Worm (Caenorhabditis elegans): Measurements from ENCODE around the gene tbc-13.
A peak's percentile ranks its signal among the peaks of the same experiment; 100 is the strongest.

Gene tbc-13

ce11 chrX:12454290-12454795, 30.5 kb upstream of the tbc-13 start, which contains the start of the genes T18D3.9 and T18D3.1:
Gene T18D3.9 (minus strand): TSS chrX:12454457.
Gene T18D3.1 (plus strand): TSS chrX:12454745.
- TF ChIP-seq fkh-2 (tag; optimal IDR thresholded peaks at IDR 0.05) (no peak), sea-2 (GFP tag; optimal IDR thresholded peaks at IDR 0.05) (no peak), nhr-23 (tag; optimal IDR thresholded peaks at IDR 0.05) (peak; percentile 83), eor-1 (tag; optimal IDR thresholded peaks at IDR 0.05) (no peak), lin-39 (tag; optimal IDR thresholded peaks at IDR 0.05) (peak; percentile 58), nhr-76 (tag; optimal IDR thresholded peaks at IDR 0.05) (no peak), nhr-43 (tag; optimal IDR thresholded peaks at IDR 0.05; ENCODE audit: poor library complexity, severe bottlenecking) (peak; percentile 41), fkh-10 (GFP tag; optimal IDR thresholded peaks at IDR 0.05) (no peak), nhr-67 (tag; optimal IDR thresholded peaks at IDR 0.05) (no peak), nhr-77 (tag; optimal IDR thresholded peaks at IDR 0.05) (no peak), lin-15B (tag; optimal IDR thresholded peaks at IDR 0.05) (peak; percentile 60), fos-1 (tag; optimal IDR thresholded peaks at IDR 0.05) (no peak), ceh-82 (tag; optimal IDR thresholded peaks at IDR 0.05) (no peak), nhr-28 (tag; optimal IDR thresholded peaks at IDR 0.05) (no peak), daf-12 (tag; optimal IDR thresholded peaks at IDR 0.05) (no peak), hmg-11 (tag; optimal IDR thresholded peaks at IDR 0.05) (peak; percentile 53), pqm-1 (tag; optimal IDR thresholded peaks at IDR 0.05) (peak; percentile 39), ztf-11 (tag; optimal IDR thresholded peaks at IDR 0.05) (no peak), snpc-4 (tag; optimal IDR thresholded peaks at IDR 0.05) (no peak), tbx-2 (tag; optimal IDR thresholded peaks at IDR 0.05) (no peak), unc-62 (GFP tag; optimal IDR thresholded peaks at IDR 0.05) (no peak), ceh-28 (tag; optimal IDR thresholded peaks at IDR 0.05) (peak; percentile 9), mdl-1 (tag; optimal IDR thresholded peaks at IDR 0.05) (no peak), aly-2 (tag; optimal IDR thresholded peaks at IDR 0.05) (no peak), nhr-25 (tag; optimal IDR thresholded peaks at IDR 0.05) (peak; percentile 67), jun-1 (tag; optimal IDR thresholded peaks at IDR 0.05) (no peak), ztf-4 (tag; optimal IDR thresholded peaks at IDR 0.05) (no peak), R02D3.7 (tag; optimal IDR thresholded peaks at IDR 0.05) (no peak), zag-1 (tag; optimal IDR thresholded peaks at IDR 0.05) (no peak), skn-1 (tag; optimal IDR thresholded peaks at IDR 0.05) (no peak), elt-3 (tag; optimal IDR thresholded peaks at IDR 0.05) (no peak), lsy-12 (tag; optimal IDR thresholded peaks at IDR 0.05) (no peak), nhr-12 (tag; optimal IDR thresholded peaks at IDR 0.05) (no peak), pha-4 (tag; optimal IDR thresholded peaks at IDR 0.05) (peak; percentile 85), egl-5 (tag; optimal IDR thresholded peaks at IDR 0.05) (peak; percentile 8), nhr-11 (tag; optimal IDR thresholded peaks at IDR 0.05) (no peak), egl-27 (tag; optimal IDR thresholded peaks at IDR 0.05) (no peak), ceh-9 (tag; optimal IDR thresholded peaks at IDR 0.05) (no peak), ZK546.5 (tag; optimal IDR thresholded peaks at IDR 0.05) (no peak), unc-39 (tag; optimal IDR thresholded peaks at IDR 0.05) (no peak), ceh-16 (tag; optimal IDR thresholded peaks at IDR 0.05) (no peak), mml-1 (tag; optimal IDR thresholded peaks at IDR 0.05) (no peak), elt-2 (tag; optimal IDR thresholded peaks at IDR 0.05) (peak; percentile 33), ama-1 (optimal IDR thresholded peaks at IDR 0.05) (no peak), nfya-1 (tag; optimal IDR thresholded peaks at IDR 0.05; ENCODE audit: insufficient read depth) (peak; percentile 51), nhr-237 (tag; optimal IDR thresholded peaks at IDR 0.05) (no peak), elt-1 (tag; optimal IDR thresholded peaks at IDR 0.05) (no peak)

ce11 chrX:12458021-12458420, 26.8 kb upstream of the tbc-13 start:
- TF ChIP-seq snpc-4 (tag; optimal IDR thresholded peaks at IDR 0.05) (no peak), egl-27 (tag; optimal IDR thresholded peaks at IDR 0.05) (peak; percentile 2), lsy-12 (tag; optimal IDR thresholded peaks at IDR 0.05) (peak; percentile 49), elt-2 (tag; optimal IDR thresholded peaks at IDR 0.05) (peak; percentile 52), pqm-1 (tag; optimal IDR thresholded peaks at IDR 0.05) (peak; percentile 66), nfya-1 (tag; optimal IDR thresholded peaks at IDR 0.05; ENCODE audit: insufficient read depth) (peak; percentile 38), nhr-23 (tag; optimal IDR thresholded peaks at IDR 0.05) (peak; percentile 80), nhr-25 (tag; optimal IDR thresholded peaks at IDR 0.05) (peak; percentile 80), ceh-9 (tag; optimal IDR thresholded peaks at IDR 0.05) (no peak), ztf-4 (tag; optimal IDR thresholded peaks at IDR 0.05) (no peak), unc-62 (GFP tag; optimal IDR thresholded peaks at IDR 0.05) (no peak), elt-3 (tag; optimal IDR thresholded peaks at IDR 0.05) (peak in 1 of 3 experiments; percentile 61), egl-5 (tag; optimal IDR thresholded peaks at IDR 0.05) (peak; percentile 23), R02D3.7 (tag; optimal IDR thresholded peaks at IDR 0.05) (peak; percentile 36), pha-4 (tag; optimal IDR thresholded peaks at IDR 0.05) (peak; percentile 77), ceh-16 (tag; optimal IDR thresholded peaks at IDR 0.05) (no peak), ceh-28 (tag; optimal IDR thresholded peaks at IDR 0.05) (no peak), nhr-28 (tag; optimal IDR thresholded peaks at IDR 0.05) (peak; percentile 33), nhr-43 (tag; optimal IDR thresholded peaks at IDR 0.05; ENCODE audit: poor library complexity, severe bottlenecking) (peak; percentile 38)
